Fruit fly (Drosophila melanogaster): ENCODE data around the gene Wsck.

- TF ChIP-seq CG8478 (optimal IDR thresholded peaks at IDR 0.05) (no peak), CTCF (optimal IDR thresholded peaks at IDR 0.05) (no peak)
Observed at dm6 chr3R:24577355-24577754, 52.5 kb downstream of the Wsck start.

All from S2 (cell line).